Worm (Caenorhabditis elegans) whole organism, L3 larva: Measurements from ENCODE around the gene sre-45.

Source experiments
- R02D3.7 ChIP-seq: fragments of 150-350 bp; optimal IDR thresholded peaks from 2 replicates; lab custom pipeline; 2014; ENCODE audit warnings: missing biosample characterization, missing genetic modification characterization
- ZK546.5 ChIP-seq: sonication (generic microtip); optimal IDR thresholded peaks from 2 replicates; lab custom pipeline; 2017; ENCODE audit warnings: missing biosample characterization, missing genetic modification characterization
- aly-2 ChIP-seq: fragments of 150-350 bp; optimal IDR thresholded peaks from 2 replicates; lab custom pipeline; 2014; ENCODE audit warnings: missing biosample characterization, missing genetic modification characterization
- ama-1 ChIP-seq: fragments of 150-350 bp; optimal IDR thresholded peaks from 2 replicates; lab custom pipeline; 2018
- ceh-16 ChIP-seq: sonication (generic microtip); optimal IDR thresholded peaks from 2 replicates; lab custom pipeline; 2017; ENCODE audit warnings: missing biosample characterization, missing genetic modification characterization
- ceh-28 ChIP-seq: fragments of 150-350 bp; optimal IDR thresholded peaks from 2 replicates; lab custom pipeline; 2014; ENCODE audit warnings: missing biosample characterization, missing genetic modification reagents, missing genetic modification characterization
- ceh-82 ChIP-seq: fragments of 150-350 bp; optimal IDR thresholded peaks from 2 replicates; lab custom pipeline; 2014; ENCODE audit warnings: missing biosample characterization, missing genetic modification characterization
- ceh-9 ChIP-seq: sonication (generic microtip); optimal IDR thresholded peaks from 2 replicates; lab custom pipeline; 2018; ENCODE audit warnings: missing biosample characterization, missing genetic modification characterization
- daf-12 ChIP-seq: fragments of 150-350 bp; optimal IDR thresholded peaks from 2 replicates; lab custom pipeline; 2014; ENCODE audit warnings: missing biosample characterization, missing genetic modification reagents, missing genetic modification characterization
- egl-27 ChIP-seq: sonication (generic microtip); optimal IDR thresholded peaks from 4 replicates; lab custom pipeline; 2017; ENCODE audit warnings: missing biosample characterization, missing genetic modification reagents, missing genetic modification characterization
- egl-5 ChIP-seq: fragments of 150-350 bp; optimal IDR thresholded peaks from 2 replicates; lab custom pipeline; 2017; ENCODE audit warnings: missing biosample characterization, missing genetic modification reagents, missing genetic modification characterization, inconsistent platforms
- elt-1 ChIP-seq: fragments of 150-350 bp; optimal IDR thresholded peaks from 2 replicates; lab custom pipeline; 2014; ENCODE audit warnings: missing biosample characterization, missing genetic modification characterization
- elt-2 ChIP-seq: sonication (generic microtip); optimal IDR thresholded peaks from 2 replicates; lab custom pipeline; 2016; ENCODE audit warnings: missing genetic modification reagents, mild to moderate bottlenecking, missing genetic modification characterization, missing compliant biosample characterization
- elt-3 ChIP-seq, 3 experiments: fragments of 150-350 bp in 1 of 3; sonication (generic microtip) in 2 of 3; optimal IDR thresholded peaks; 2 replicates in 2 of 3; 4 replicates in 1 of 3; lab custom pipeline; 2014 to 2017; ENCODE audit warnings: missing biosample characterization in 3 of 3, missing genetic modification characterization in 3 of 3
- eor-1 ChIP-seq, 2 experiments: fragments of 150-350 bp; optimal IDR thresholded peaks; 2 replicates each; lab custom pipeline; 2014 to 2018; ENCODE audit warnings: missing biosample characterization in 2 of 2, missing genetic modification characterization in 2 of 2
- fkh-10 ChIP-seq: sonication (generic microtip); optimal IDR thresholded peaks from 2 replicates; lab custom pipeline; 2017; ENCODE audit warnings: missing biosample characterization, missing genetic modification reagents, missing genetic modification characterization
- fkh-2 ChIP-seq: fragments of 150-350 bp; optimal IDR thresholded peaks from 2 replicates; lab custom pipeline; 2014; ENCODE audit warnings: missing biosample characterization, missing genetic modification reagents, missing genetic modification characterization
- fos-1 ChIP-seq: fragments of 150-350 bp; optimal IDR thresholded peaks from 2 replicates; lab custom pipeline; 2014; ENCODE audit warnings: missing biosample characterization, missing genetic modification characterization
- hmg-11 ChIP-seq: sonication (generic microtip); optimal IDR thresholded peaks from 2 replicates; lab custom pipeline; 2016; ENCODE audit warnings: missing genetic modification characterization, missing compliant biosample characterization
- jun-1 ChIP-seq: fragments of 150-350 bp; optimal IDR thresholded peaks from 2 replicates; lab custom pipeline; 2014; ENCODE audit warnings: missing biosample characterization, missing genetic modification reagents, missing genetic modification characterization
- lin-15B ChIP-seq: fragments of 150-350 bp; optimal IDR thresholded peaks from 2 replicates; lab custom pipeline; 2014; ENCODE audit warnings: missing biosample characterization, missing genetic modification characterization
- lin-39 ChIP-seq: fragments of 150-350 bp; optimal IDR thresholded peaks from 2 replicates; lab custom pipeline; 2018; ENCODE audit warnings: missing biosample characterization, missing genetic modification reagents, missing genetic modification characterization
- lsy-12 ChIP-seq: sonication (generic microtip); optimal IDR thresholded peaks from 2 replicates; lab custom pipeline; 2016; ENCODE audit warnings: mild to moderate bottlenecking, missing genetic modification characterization, missing compliant biosample characterization
- mdl-1 ChIP-seq: fragments of 150-350 bp; optimal IDR thresholded peaks from 2 replicates; lab custom pipeline; 2014; ENCODE audit warnings: missing biosample characterization, missing genetic modification characterization
- mml-1 ChIP-seq: fragments of 150-350 bp; sonication (generic microtip); optimal IDR thresholded peaks from 3 replicates; lab custom pipeline; 2014; ENCODE audit warnings: missing biosample characterization, missing genetic modification characterization
- nfya-1 ChIP-seq: sonication (generic microtip); optimal IDR thresholded peaks from 2 replicates; lab custom pipeline; 2017; ENCODE audit warnings: missing genetic modification characterization, mild to moderate bottlenecking, missing compliant biosample characterization, antibody characterized with exemption, moderate library complexity; ENCODE audit not compliant: insufficient read depth
- nhr-11 ChIP-seq: fragments of 150-350 bp; optimal IDR thresholded peaks from 2 replicates; lab custom pipeline; 2014; ENCODE audit warnings: missing biosample characterization, missing genetic modification characterization
- nhr-12 ChIP-seq: fragments of 150-350 bp; optimal IDR thresholded peaks from 2 replicates; lab custom pipeline; 2014; ENCODE audit warnings: missing biosample characterization, missing genetic modification characterization
- nhr-23 ChIP-seq: fragments of 150-350 bp; optimal IDR thresholded peaks from 2 replicates; lab custom pipeline; 2014; ENCODE audit warnings: missing biosample characterization, missing genetic modification reagents, missing genetic modification characterization
- nhr-237 ChIP-seq: fragments of 150-350 bp; optimal IDR thresholded peaks from 2 replicates; lab custom pipeline; 2014; ENCODE audit warnings: missing biosample characterization, missing genetic modification characterization
- nhr-25 ChIP-seq: sonication (generic microtip); optimal IDR thresholded peaks from 2 replicates; lab custom pipeline; 2017; ENCODE audit warnings: missing biosample characterization, missing genetic modification characterization
- nhr-28 ChIP-seq: fragments of 150-350 bp; optimal IDR thresholded peaks from 2 replicates; lab custom pipeline; 2014; ENCODE audit warnings: missing biosample characterization, missing genetic modification characterization
- nhr-43 ChIP-seq: sonication (generic microtip); optimal IDR thresholded peaks from 2 replicates; lab custom pipeline; 2016; ENCODE audit warnings: mild to moderate bottlenecking, missing genetic modification characterization, missing compliant biosample characterization; ENCODE audit not compliant: poor library complexity, severe bottlenecking
- nhr-67 ChIP-seq: fragments of 150-350 bp; optimal IDR thresholded peaks from 2 replicates; lab custom pipeline; 2014; ENCODE audit warnings: missing biosample characterization, missing genetic modification characterization
- nhr-76 ChIP-seq: fragments of 150-350 bp; sonication (generic microtip); optimal IDR thresholded peaks from 5 replicates; lab custom pipeline; 2014; ENCODE audit warnings: missing biosample characterization, missing genetic modification characterization
- nhr-77 ChIP-seq: fragments of 150-350 bp; optimal IDR thresholded peaks from 2 replicates; lab custom pipeline; 2014; ENCODE audit warnings: missing biosample characterization, missing genetic modification characterization
- pha-4 ChIP-seq: fragments of 150-350 bp; optimal IDR thresholded peaks from 2 replicates; lab custom pipeline; 2014; ENCODE audit warnings: missing biosample characterization, missing genetic modification reagents, missing genetic modification characterization
- pqm-1 ChIP-seq: fragments of 150-350 bp; optimal IDR thresholded peaks from 2 replicates; lab custom pipeline; 2017; ENCODE audit warnings: missing biosample characterization, missing genetic modification characterization, inconsistent platforms
- sea-2 ChIP-seq: fragments of 150-350 bp; sonication (generic microtip); optimal IDR thresholded peaks from 4 replicates; lab custom pipeline; 2014; ENCODE audit warnings: missing biosample characterization, missing genetic modification reagents, missing genetic modification characterization
- skn-1 ChIP-seq: fragments of 150-350 bp; optimal IDR thresholded peaks from 2 replicates; lab custom pipeline; 2014; ENCODE audit warnings: missing biosample characterization, missing genetic modification characterization
- snpc-4 ChIP-seq: fragments of 150-350 bp; optimal IDR thresholded peaks from 2 replicates; lab custom pipeline; 2014; ENCODE audit warnings: missing biosample characterization, missing genetic modification characterization
- tbx-2 ChIP-seq: sonication (generic microtip); optimal IDR thresholded peaks from 2 replicates; lab custom pipeline; 2016; ENCODE audit warnings: mild to moderate bottlenecking, missing genetic modification characterization, missing compliant biosample characterization
- unc-39 ChIP-seq: sonication (generic microtip); optimal IDR thresholded peaks from 4 replicates; lab custom pipeline; 2017; ENCODE audit warnings: missing biosample characterization, missing genetic modification characterization
- unc-62 ChIP-seq: fragments of 150-350 bp; sonication (generic microtip); optimal IDR thresholded peaks from 4 replicates; lab custom pipeline; 2014; ENCODE audit warnings: missing biosample characterization, missing genetic modification reagents, missing genetic modification characterization
- zag-1 ChIP-seq: fragments of 150-350 bp; optimal IDR thresholded peaks from 2 replicates; lab custom pipeline; 2014; ENCODE audit warnings: missing biosample characterization, missing genetic modification characterization
- ztf-11 ChIP-seq: fragments of 150-350 bp; optimal IDR thresholded peaks from 2 replicates; lab custom pipeline; 2014; ENCODE audit warnings: missing biosample characterization, missing genetic modification characterization
- ztf-4 ChIP-seq: fragments of 150-350 bp; optimal IDR thresholded peaks from 2 replicates; lab custom pipeline; 2014; ENCODE audit warnings: missing biosample characterization, missing genetic modification characterization

sre-45 gene

ce11 chrII:13517600-13517999, at the start of gene sre-45:
sre-45 (plus strand) TSS chrII:13517900.
- TF ChIP-seq fos-1 (no peak), elt-1 (tag; lab: Kevin White, UChicago) (no peak), nhr-28 (tag; lab: Kevin White, UChicago) (no peak), ceh-16 (tag; lab: Kevin White, UChicago) (no peak), hmg-11 (tag; lab: Kevin White, UChicago) (no peak), jun-1 (tag; lab: Kevin White, UChicago) (no peak), mdl-1 (tag; lab: Kevin White, UChicago) (no peak), egl-5 (tag; lab: Kevin White, UChicago) (no peak), pqm-1 (tag; lab: Kevin White, UChicago) (no peak), tbx-2 (tag; lab: Kevin White, UChicago) (no peak), nfya-1 (tag; lab: Kevin White, UChicago) (no peak), lin-15B (tag; lab: Kevin White, UChicago) (no peak), ztf-11 (no peak), skn-1 (tag; lab: Kevin White, UChicago) (no peak), R02D3.7 (tag; lab: Kevin White, UChicago) (no peak), snpc-4 (tag; lab: Kevin White, UChicago) (no peak), nhr-76 (tag; lab: Kevin White, UChicago) (no peak), ama-1 (no peak)

- TF ChIP-seq ceh-82 (tag; lab: Kevin White, UChicago) (no peak), skn-1 (tag; lab: Kevin White, UChicago) (peak; percentile 2), fos-1 (no peak), ztf-4 (tag; lab: Kevin White, UChicago) (no peak), nhr-28 (tag; lab: Kevin White, UChicago) (no peak), R02D3.7 (tag; lab: Kevin White, UChicago) (no peak), pqm-1 (tag; lab: Kevin White, UChicago) (peak; percentile 98), ama-1 (no peak), nhr-25 (peak; percentile 90), egl-5 (tag; lab: Kevin White, UChicago) (no peak), aly-2 (no peak), fkh-2 (no peak), nhr-12 (no peak), nhr-11 (tag; lab: Kevin White, UChicago) (peak; percentile 69), sea-2 (GFP tag; lab: Kevin White, UChicago) (no peak), ztf-11 (no peak), unc-62 (GFP tag; lab: Kevin White, UChicago) (no peak), eor-1 (tag; optimal IDR thresholded peaks at IDR 0.05; lab: Kevin White, UChicago) (no peak), mdl-1 (tag; lab: Kevin White, UChicago) (peak; percentile 69), elt-2 (peak; percentile 92), nhr-23 (tag; lab: Kevin White, UChicago) (peak; percentile 71), ZK546.5 (tag; lab: Kevin White, UChicago) (no peak), hmg-11 (tag; lab: Kevin White, UChicago) (no peak), elt-3 (tag; optimal IDR thresholded peaks at IDR 0.05; lab: Kevin White, UChicago) (peak in 2 of 3 experiments; percentile 20 to 62), nhr-67 (no peak), mml-1 (tag; lab: Kevin White, UChicago) (peak; percentile 92), ceh-28 (tag; lab: Kevin White, UChicago) (peak; percentile 80), nhr-43 (peak; percentile 84), fkh-10 (GFP tag; lab: Kevin White, UChicago) (no peak), ceh-9 (tag; lab: Kevin White, UChicago) (no peak), egl-27 (tag; lab: Kevin White, UChicago) (peak; percentile 83), unc-39 (no peak), elt-1 (tag; lab: Kevin White, UChicago) (no peak), ceh-16 (tag; lab: Kevin White, UChicago) (no peak), jun-1 (tag; lab: Kevin White, UChicago) (peak; percentile 93), daf-12 (no peak), tbx-2 (tag; lab: Kevin White, UChicago) (peak; percentile 3), nfya-1 (tag; lab: Kevin White, UChicago) (peak; percentile 79), zag-1 (tag; lab: Kevin White, UChicago) (no peak), lsy-12 (tag; lab: Kevin White, UChicago) (no peak), nhr-76 (tag; lab: Kevin White, UChicago) (no peak), nhr-77 (tag; lab: Kevin White, UChicago) (no peak), lin-15B (tag; lab: Kevin White, UChicago) (no peak), snpc-4 (tag; lab: Kevin White, UChicago) (no peak), lin-39 (tag; lab: Kevin White, UChicago) (no peak), nhr-237 (tag; lab: Kevin White, UChicago) (no peak), pha-4 (tag; lab: Kevin White, UChicago) (peak; percentile 3)
- TF ChIP-seq, all 47 proteins: peak for 16
Measured at ce11 chrII:13469043-13469652, 48.6 kb upstream of the sre-45 start, which contains the start of gene E01G4.3. E01G4.3 (minus strand) TSS chrII:13469602.
